Worm (Caenorhabditis elegans): ENCODE measurements around the gene dhs-17.

Gene dhs-17

DNA sequence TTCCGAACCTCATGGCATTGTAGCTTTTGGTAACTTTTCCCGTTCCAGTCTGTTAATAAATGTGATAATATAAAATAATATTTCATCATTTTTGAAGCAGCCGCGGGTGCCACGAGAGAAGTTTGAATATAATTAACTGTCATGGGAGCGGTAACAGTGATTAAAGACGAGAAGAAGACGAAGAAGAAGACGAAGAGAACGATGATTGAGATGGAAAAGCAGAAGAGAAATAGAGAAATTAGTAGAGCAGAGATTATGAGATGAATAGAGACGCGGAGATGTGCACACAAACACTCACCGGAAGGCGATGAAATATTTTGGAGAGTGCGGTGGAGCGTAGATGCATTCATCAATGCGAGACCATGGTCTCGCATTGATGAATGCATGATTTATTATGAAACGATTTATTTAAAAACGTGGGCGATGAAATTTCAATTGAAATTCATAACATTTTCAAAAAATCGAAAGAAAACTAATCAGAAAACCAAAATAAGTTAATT, 18.6 kb upstream of the dhs-17 start, which contains the start of gene seip-1 (continued):
- TF ChIP-seq hlh-30 (tag; optimal IDR thresholded peaks at IDR 0.05; ENCODE audit: insufficient read depth) = peak; percentile 82
- TF ChIP-seq unc-39 (tag; optimal IDR thresholded peaks at IDR 0.05) = no peak
- peak; percentile 52 for TF ChIP-seq nhr-48 (tag; optimal IDR thresholded peaks at IDR 0.05)
- TF ChIP-seq egl-27 (tag; optimal IDR thresholded peaks at IDR 0.05) = no peak
- TF ChIP-seq vab-7 (GFP tag; IDR thresholded peaks at IDR 0.05) = no peak
- no peak for TF ChIP-seq Y48G9A.11 (GFP tag; IDR thresholded peaks at IDR 0.05)

DNA sequence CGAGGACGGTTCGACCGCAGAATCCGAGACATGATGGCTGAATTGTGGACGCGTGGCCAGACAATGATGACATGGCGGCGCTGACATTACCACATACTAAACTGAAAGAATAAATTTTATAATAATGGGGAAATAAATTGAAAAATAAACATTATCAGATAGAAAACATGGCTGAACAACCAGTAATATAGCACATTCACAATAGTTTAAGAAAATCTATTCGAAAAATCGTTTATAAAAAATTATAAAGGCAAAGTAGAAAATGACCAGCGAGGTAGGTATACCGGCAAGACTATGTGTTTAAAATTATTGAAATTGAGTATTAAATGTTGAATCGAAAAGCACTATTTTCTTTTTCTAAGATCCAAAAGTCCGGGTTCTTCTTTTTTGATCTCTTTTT, 16.5 kb upstream of the dhs-17 start, which contains the start of gene jamp-1:
jamp-1 (minus strand) TSS at position 101 of the 400 bp plus-strand sequence.
- TF ChIP-seq F26F4.8 (GFP tag; conservative IDR thresholded peaks at IDR 0.05) (no peak), daf-16 (GFP tag; optimal IDR thresholded peaks at IDR 0.05) (no peak), daf-16 (tag; optimal IDR thresholded peaks at IDR 0.05) (peak; percentile 12)

DNA sequence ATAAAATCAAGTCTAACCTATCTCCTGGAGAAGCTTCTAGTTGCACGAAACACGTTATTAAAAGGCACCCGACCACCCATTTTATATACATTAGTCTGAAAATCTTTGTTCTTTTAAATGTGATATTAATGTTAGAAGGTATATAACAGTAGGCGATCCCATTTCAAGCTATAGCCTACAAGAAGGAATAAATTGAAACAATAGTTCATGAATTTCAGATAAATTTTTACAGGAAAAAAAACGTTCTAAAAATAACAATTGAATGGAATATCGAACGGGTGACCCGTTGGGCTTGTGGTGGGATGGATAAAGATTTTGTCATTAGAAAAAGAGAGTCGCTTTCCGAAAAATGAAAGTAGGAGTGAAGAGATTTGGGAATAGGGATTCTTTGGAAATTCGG, 13.2 kb upstream of the dhs-17 start, which contains the start of gene pgap-3:
pgap-3 (minus strand) TSS at position 101 of the 400 bp plus-strand sequence.
- TF ChIP-seq zip-11 (GFP tag; IDR thresholded peaks at IDR 0.05) (no peak), daf-16 (GFP tag; optimal IDR thresholded peaks at IDR 0.05) (no peak), daf-16 (tag; optimal IDR thresholded peaks at IDR 0.05) (peak; percentile 3)

DNA sequence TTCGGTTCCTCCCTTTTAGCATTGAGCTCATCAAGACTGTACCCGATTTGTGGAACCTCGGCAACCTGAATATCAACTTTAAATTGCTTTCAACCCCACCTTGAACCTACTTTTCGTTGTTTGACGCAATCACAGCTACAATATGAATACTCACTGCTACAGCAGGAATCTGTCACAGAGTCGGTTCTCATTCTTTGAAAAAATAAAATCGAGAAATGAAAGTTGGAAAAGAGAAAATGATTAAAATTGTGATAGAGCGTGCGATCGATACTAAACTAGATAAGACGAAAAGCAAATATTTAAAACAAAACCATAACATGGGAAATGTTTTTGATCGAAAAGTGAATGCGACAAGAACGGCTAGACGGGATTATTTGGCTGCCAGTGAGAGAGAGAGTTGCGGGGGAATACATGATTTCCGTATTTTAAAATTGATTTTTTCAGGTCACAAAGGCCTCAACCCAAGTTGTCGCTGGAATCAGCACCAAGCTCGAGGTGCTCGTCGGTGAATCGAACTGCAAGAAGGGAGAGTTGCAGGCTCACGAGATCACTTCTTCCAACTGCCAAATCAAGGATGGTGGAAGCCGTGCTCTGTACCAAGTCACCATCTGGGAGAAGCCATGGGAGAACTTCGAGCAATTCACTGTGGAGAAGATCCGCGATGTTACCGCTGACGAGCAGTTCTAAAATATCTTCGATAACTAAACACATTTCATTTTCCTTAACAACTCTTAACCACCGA, 10.4 kb upstream of the dhs-17 start, which contains the start of gene R01B10.3:
R01B10.3 (minus strand) TSS at position 277 of the 742 bp plus-strand sequence.
- TF ChIP-seq skn-1 (tag; optimal IDR thresholded peaks at IDR 0.05) = no peak
- TF ChIP-seq T26A8.4 (GFP tag; IDR thresholded peaks at IDR 0.05) = peak; percentile 9; the same call in 1 of the 2 replicates
- TF ChIP-seq snpc-1.2 (GFP tag; IDR thresholded peaks at IDR 0.05) = no peak
- TF ChIP-seq lin-38 (GFP tag; IDR thresholded peaks at IDR 0.05) = no peak
- no peak for TF ChIP-seq mdt-29 (GFP tag; IDR thresholded peaks at IDR 0.05)
- no peak for TF ChIP-seq nhr-102 (tag; optimal IDR thresholded peaks at IDR 0.05)
- TF ChIP-seq daf-16 (GFP tag; optimal IDR thresholded peaks at IDR 0.05) = no peak
- peak; percentile 12 for TF ChIP-seq daf-16 (tag; optimal IDR thresholded peaks at IDR 0.05)
- 0 out of 2 replicates have a peak, but pooled peaks have one; percentile 24 for TF ChIP-seq egl-43 (GFP tag; IDR thresholded peaks at IDR 0.05)
- no peak for TF ChIP-seq lir-3 (tag; optimal IDR thresholded peaks at IDR 0.05)
- no peak for TF ChIP-seq set-16 (GFP tag; IDR thresholded peaks at IDR 0.05)
- TF ChIP-seq pha-4 (GFP tag; IDR thresholded peaks at IDR 0.05) = no peak
- TF ChIP-seq pha-4 (tag; optimal IDR thresholded peaks at IDR 0.05) = no peak
- TF ChIP-seq F26F4.8 (GFP tag; conservative IDR thresholded peaks at IDR 0.05) = no peak
- TF ChIP-seq nhr-77 (tag; optimal IDR thresholded peaks at IDR 0.05) = no peak
- TF ChIP-seq Y48G9A.11 (GFP tag; IDR thresholded peaks at IDR 0.05) = 0 out of 2 replicates have a peak, but pooled peaks have one; percentile 31
- no peak for TF ChIP-seq mxl-3 (GFP tag; optimal IDR thresholded peaks at IDR 0.05)
- TF ChIP-seq dve-1 (tag; optimal IDR thresholded peaks at IDR 0.05; ENCODE audit: insufficient read depth) = peak; percentile 0
- no peak for TF ChIP-seq ztf-7 (tag; optimal IDR thresholded peaks at IDR 0.05)
- TF ChIP-seq mdl-1 (tag; optimal IDR thresholded peaks at IDR 0.05) = no peak
- TF ChIP-seq unc-130 (GFP tag; optimal IDR thresholded peaks at IDR 0.05) = no peak
- no peak for TF ChIP-seq R02D3.7 (tag; optimal IDR thresholded peaks at IDR 0.05)

DNA sequence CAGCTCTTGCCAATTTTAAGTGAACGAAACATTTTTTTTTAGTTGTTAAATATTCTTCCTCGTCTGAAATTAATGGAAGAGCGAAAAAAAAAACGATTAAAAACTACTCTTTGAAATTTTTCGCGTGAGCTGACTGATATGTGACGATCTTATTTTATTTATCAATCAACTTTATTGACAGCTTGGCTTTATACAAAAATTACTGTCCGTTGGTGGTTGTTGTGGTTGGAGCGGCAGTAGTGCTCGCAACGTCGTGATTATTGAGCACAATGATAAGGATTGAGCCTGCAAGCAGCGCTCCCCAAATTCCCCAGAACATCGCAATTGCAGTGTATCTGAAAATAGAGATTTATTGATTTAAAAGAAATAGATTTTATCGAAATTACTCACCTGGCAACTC, 9.8 kb upstream of the dhs-17 start:
- no peak for TF ChIP-seq zip-11 (GFP tag; IDR thresholded peaks at IDR 0.05)
- no peak for TF ChIP-seq dpl-1 (GFP tag; optimal IDR thresholded peaks at IDR 0.05)
- no peak for TF ChIP-seq D1046.2 (GFP tag; IDR thresholded peaks at IDR 0.05)
- no peak for TF ChIP-seq ces-1 (GFP tag; optimal IDR thresholded peaks at IDR 0.05)
- TF ChIP-seq ama-1 (optimal IDR thresholded peaks at IDR 0.05) = no peak
- TF ChIP-seq Y75B8A.6 (GFP tag; IDR thresholded peaks at IDR 0.05) = no peak
- TF ChIP-seq lin-38 (GFP tag; IDR thresholded peaks at IDR 0.05) = peak; percentile 11; the same call in 1 of the 2 replicates
- TF ChIP-seq nhr-111 (GFP tag; optimal IDR thresholded peaks at IDR 0.05) = no peak
- no peak for TF ChIP-seq nhr-6 (tag; optimal IDR thresholded peaks at IDR 0.05)
- TF ChIP-seq daf-12 (tag; optimal IDR thresholded peaks at IDR 0.05) = no peak
- TF ChIP-seq ZK546.5 (tag; optimal IDR thresholded peaks at IDR 0.05) = no peak
- TF ChIP-seq lsy-2 (tag; optimal IDR thresholded peaks at IDR 0.05) = no peak
- TF ChIP-seq dve-1 (tag; optimal IDR thresholded peaks at IDR 0.05; ENCODE audit: insufficient read depth) = peak; percentile 39
- no peak for TF ChIP-seq unc-62 (GFP tag; optimal IDR thresholded peaks at IDR 0.05 in 1 of 2)
- no peak for TF ChIP-seq unc-62 (tag; optimal IDR thresholded peaks at IDR 0.05)
- TF ChIP-seq ztf-11 (tag; optimal IDR thresholded peaks at IDR 0.05) = no peak
- no peak for TF ChIP-seq ctbp-1 (GFP tag; IDR thresholded peaks at IDR 0.05)
- TF ChIP-seq sdz-12 (GFP tag; optimal IDR thresholded peaks at IDR 0.05) = peak; percentile 17

Measured in whole organism, L4 larva.